Fruit fly (Drosophila melanogaster) Kc167 (cell line): ENCODE results near the gene mex1.

Experiments used
- Myc ChIP-seq: fragments of >200 bp; optimal IDR thresholded peaks from 2 replicates; lab custom pipeline; 2017; ENCODE audit warnings: missing external identifiers
- h ChIP-seq: fragments of >200 bp; optimal IDR thresholded peaks from 3 replicates; lab custom pipeline; 2018; ENCODE audit warnings: missing external identifiers
- insv ChIP-seq: fragments of >200 bp; optimal IDR thresholded peaks from 3 replicates; lab custom pipeline; 2018; ENCODE audit warnings: missing external identifiers
- psq ChIP-seq: fragments of >200 bp; optimal IDR thresholded peaks from 2 replicates; lab custom pipeline; 2017; ENCODE audit warnings: missing external identifiers
- ttk ChIP-seq: sonication (Bioruptor generic); optimal IDR thresholded peaks from 2 replicates; lab custom pipeline; 2017; ENCODE audit warnings: missing external identifiers

DNA sequence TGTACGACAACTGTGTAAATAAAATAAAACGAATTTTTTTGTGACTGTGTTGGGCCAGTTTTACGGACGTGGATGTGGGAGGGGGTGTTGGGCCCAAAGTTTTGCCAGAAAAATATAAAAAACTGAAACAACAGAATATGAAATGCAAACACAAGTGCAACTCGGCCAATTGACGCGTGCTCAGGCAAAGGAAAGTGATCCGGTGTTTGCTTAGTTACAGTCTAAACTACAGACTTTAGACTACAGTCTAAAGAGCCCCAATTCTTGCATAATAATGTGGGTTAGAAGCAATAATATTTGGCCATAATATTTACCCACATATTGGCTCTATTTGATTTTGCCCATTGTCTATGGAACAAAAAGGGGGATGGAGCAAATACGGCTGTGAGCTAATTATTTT, 29.5 kb upstream of the mex1 start:
- TF ChIP-seq h (lab: Kevin White, UChicago) (no peak), ttk (lab: Kevin White, UChicago) (no peak), psq (lab: Kevin White, UChicago) (no peak), Myc (lab: Kevin White, UChicago) (no peak), insv (lab: Kevin White, UChicago) (no peak)
